Worm (Caenorhabditis elegans) whole organism, L4 larva: ENCODE data around the gene Y57G11B.2.

Source experiments
- Y48G9A.11 ChIP-seq: fragments of 200-800 bp; sonication (Bioruptor generic); IDR thresholded peaks from 2 replicates; pipeline ENCODE4 v1.3.6; 2022; ENCODE audit warnings: missing genetic modification reagents, missing genetic modification characterization, missing compliant biosample characterization
- ceh-28 ChIP-seq: fragments of 150-350 bp; optimal IDR thresholded peaks from 2 replicates; lab custom pipeline; 2014; ENCODE audit warnings: missing biosample characterization, missing genetic modification reagents, missing genetic modification characterization
- daf-8 ChIP-seq: fragments of 200-800 bp; sonication (Bioruptor generic); IDR thresholded peaks from 2 replicates; pipeline ENCODE4 v1.3.6; 2022; ENCODE audit warnings: missing genetic modification characterization, missing compliant biosample characterization
- fkh-10 ChIP-seq: fragments of 150-350 bp; optimal IDR thresholded peaks from 2 replicates; lab custom pipeline; 2014; ENCODE audit warnings: missing biosample characterization, missing genetic modification reagents, missing genetic modification characterization
- lin-13 ChIP-seq: fragments of 150-350 bp; optimal IDR thresholded peaks from 2 replicates; lab custom pipeline; 2014; ENCODE audit warnings: missing biosample characterization, missing genetic modification reagents, missing genetic modification characterization
- nhr-77 ChIP-seq: fragments of 150-350 bp; optimal IDR thresholded peaks from 2 replicates; lab custom pipeline; 2014; ENCODE audit warnings: missing biosample characterization, missing genetic modification characterization
- unc-62 ChIP-seq, 3 experiments: fragments of 150-350 bp in 1 of 3; sonication (generic microtip); optimal IDR thresholded peaks in 2 of 3; peaks in 1 of 3; 1 replicate in 1 of 3; 2 replicates in 2 of 3; lab custom pipeline; 2014 to 2017; ENCODE audit warnings: missing biosample characterization in 3 of 3, missing genetic modification characterization in 3 of 3, missing genetic modification reagents in 3 of 3, missing genotype in 1 of 3

- no peak for TF ChIP-seq daf-8
- no peak for TF ChIP-seq nhr-77 (tag; lab: Kevin White, UChicago)
- no peak for TF ChIP-seq lin-13 (GFP tag; lab: Kevin White, UChicago)
- no peak for TF ChIP-seq fkh-10 (GFP tag; lab: Kevin White, UChicago)
- TF ChIP-seq unc-62 (GFP tag; optimal IDR thresholded peaks at IDR 0.05 in 1 of 2; lab: Kevin White, UChicago): peak in 1 of 2 experiments; percentile 78
- no peak for TF ChIP-seq unc-62 (tag; optimal IDR thresholded peaks at IDR 0.05; lab: Kevin White, UChicago)
- TF ChIP-seq ceh-28 (tag; lab: Kevin White, UChicago): no peak
- TF ChIP-seq Y48G9A.11: no peak
These were observed 37.9 kb downstream of the Y57G11B.2 start for ce11 chrIV:14603022-14603421.
